Worm (Caenorhabditis elegans) whole organism, early embryonic: ENCODE measurements around the gene sre-28.

Source experiments
- F13C5.2 ChIP-seq: sonication (generic microtip); optimal IDR thresholded peaks from 2 replicates; lab custom pipeline; 2017; ENCODE audit warnings: mild to moderate bottlenecking, missing genetic modification characterization, inconsistent platforms, missing compliant biosample characterization
- aly-1 ChIP-seq: sonication (generic microtip); optimal IDR thresholded peaks from 2 replicates; lab custom pipeline; 2016; ENCODE audit warnings: missing genetic modification characterization, missing compliant biosample characterization
- ama-1 ChIP-seq: fragments of 150-350 bp; optimal IDR thresholded peaks from 2 replicates; lab custom pipeline; 2014
- ceh-13 ChIP-seq: fragments of 200-800 bp; sonication (Bioruptor generic); optimal IDR thresholded peaks from 2 replicates; lab custom pipeline; 2018; ENCODE audit warnings: mild to moderate bottlenecking, missing genetic modification characterization, missing compliant biosample characterization
- ceh-36 ChIP-seq: sonication (generic microtip); optimal IDR thresholded peaks from 2 replicates; lab custom pipeline; 2016; ENCODE audit warnings: missing genetic modification characterization, inconsistent platforms, missing compliant biosample characterization
- flt-1 ChIP-seq: fragments of 200-800 bp; sonication (Bioruptor generic); IDR thresholded peaks from 2 replicates; pipeline ENCODE4 v1.3.6; 2022; ENCODE audit warnings: missing genetic modification characterization, missing compliant biosample characterization
- hmg-4 ChIP-seq: fragments of 200-800 bp; sonication (Bioruptor generic); optimal IDR thresholded peaks from 2 replicates; lab custom pipeline; 2018; ENCODE audit warnings: mild to moderate bottlenecking, missing genetic modification characterization, missing compliant biosample characterization
- hnd-1 ChIP-seq: sonication (generic microtip); optimal IDR thresholded peaks from 2 replicates; lab custom pipeline; 2016; ENCODE audit warnings: missing genetic modification characterization, missing compliant biosample characterization
- scrt-1 ChIP-seq: fragments of 200-800 bp; sonication (Bioruptor generic); IDR thresholded peaks from 2 replicates; pipeline ENCODE4 v1.3.6; 2022; ENCODE audit warnings: missing genetic modification characterization, missing compliant biosample characterization
- tbx-11 ChIP-seq: fragments of 200-800 bp; sonication (Bioruptor generic); IDR thresholded peaks from 2 replicates; pipeline ENCODE4 v1.3.6; 2022; ENCODE audit warnings: missing genetic modification characterization, missing compliant biosample characterization
- tbx-37 ChIP-seq: fragments of 200-800 bp; sonication (Bioruptor generic); conservative IDR thresholded peaks from 2 replicates; pipeline ENCODE4 v1.3.6; 2022; ENCODE audit warnings: missing genetic modification reagents, missing genetic modification characterization, missing compliant biosample characterization

DNA sequence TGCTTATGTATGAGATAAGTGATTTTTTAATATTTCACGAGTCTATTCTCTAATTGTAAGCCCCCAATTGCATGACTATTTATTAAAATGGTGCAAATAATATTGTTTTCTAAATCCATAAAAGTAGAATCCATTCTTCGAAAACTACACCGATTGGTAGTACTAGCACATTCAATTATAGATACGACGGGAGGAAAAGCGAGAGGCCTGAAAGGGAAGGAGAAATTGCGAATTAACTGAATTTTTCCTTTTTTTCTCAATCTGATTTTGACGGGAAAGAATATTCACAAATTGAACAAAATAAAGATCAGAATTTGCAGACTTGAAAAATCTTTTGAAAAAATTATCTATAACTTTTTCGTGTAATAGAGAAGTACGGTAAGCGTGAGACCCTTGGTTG is 33.0 kb downstream of the sre-28 start:
- TF ChIP-seq ama-1 (lab: Kevin White, UChicago) = no peak
- no peak for TF ChIP-seq F13C5.2 (tag; lab: Kevin White, UChicago)
- TF ChIP-seq flt-1 (GFP tag; lab: Robert Waterston, UW) = no peak
- no peak for TF ChIP-seq scrt-1 (GFP tag; lab: Robert Waterston, UW)
- TF ChIP-seq ceh-36 (tag; lab: Kevin White, UChicago) = no peak
- no peak for TF ChIP-seq hmg-4 (GFP tag; lab: Kevin White, UChicago)
- TF ChIP-seq aly-1 (tag; lab: Kevin White, UChicago) = no peak
- TF ChIP-seq hnd-1 = no peak
- TF ChIP-seq tbx-11 (GFP tag; lab: Robert Waterston, UW) = no peak
- TF ChIP-seq tbx-37 (GFP tag; lab: Robert Waterston, UW) = no peak
- no peak for TF ChIP-seq ceh-13 (GFP tag; lab: Kevin White, UChicago)
